Fruit fly (Drosophila melanogaster) Kc167 (cell line): ENCODE measurements around the gene Akr1B.

Experiments used
- Myc ChIP-seq: fragments of >200 bp; optimal IDR thresholded peaks from 2 replicates; lab custom pipeline; 2017; ENCODE audit warnings: missing external identifiers
- Sin3A ChIP-seq: fragments of >200 bp; optimal IDR thresholded peaks from 2 replicates; lab custom pipeline; 2018; ENCODE audit warnings: missing external identifiers
- insv ChIP-seq: fragments of >200 bp; optimal IDR thresholded peaks from 3 replicates; lab custom pipeline; 2018; ENCODE audit warnings: missing external identifiers
- psq ChIP-seq: fragments of >200 bp; optimal IDR thresholded peaks from 2 replicates; lab custom pipeline; 2017; ENCODE audit warnings: missing external identifiers
- ttk ChIP-seq: sonication (Bioruptor generic); optimal IDR thresholded peaks from 2 replicates; lab custom pipeline; 2017; ENCODE audit warnings: missing external identifiers

DNA sequence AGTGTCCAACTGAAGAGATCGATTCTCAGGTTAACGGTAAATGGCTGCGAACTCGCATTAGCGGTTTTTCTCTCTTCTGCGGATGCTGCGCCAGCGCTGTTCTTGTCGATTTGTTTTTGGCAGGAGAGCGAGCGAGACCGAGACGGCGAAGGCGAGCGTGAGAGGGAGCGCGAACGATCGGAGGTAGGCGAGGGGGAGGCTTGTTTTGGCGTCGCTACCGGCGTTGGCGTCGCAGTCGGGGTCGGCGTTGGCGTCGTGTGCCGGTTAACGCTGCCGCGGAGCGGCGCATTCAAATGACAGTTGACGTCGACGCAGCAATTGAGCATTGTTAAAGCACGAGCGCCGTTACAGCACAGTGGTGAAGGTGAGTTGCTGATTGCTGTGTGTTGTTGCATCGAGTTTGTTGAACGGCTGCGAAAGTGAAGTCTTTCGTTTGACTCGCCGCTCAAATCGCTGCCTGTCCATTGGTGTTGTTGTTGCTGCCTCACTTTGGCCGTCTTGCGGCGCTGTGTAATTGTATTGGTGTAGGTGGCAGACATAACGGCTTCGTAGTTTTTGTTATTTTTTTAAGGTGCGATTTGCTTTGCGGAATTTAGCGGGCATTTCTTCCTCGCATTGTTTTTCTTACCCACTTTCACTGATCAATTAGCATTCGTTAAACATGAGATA lies 37.3 kb downstream of the Akr1B start:
- no peak for TF ChIP-seq psq (lab: Kevin White, UChicago)
- no peak for TF ChIP-seq Myc (lab: Kevin White, UChicago)
- no peak for TF ChIP-seq Sin3A (lab: Kevin White, UChicago)
- TF ChIP-seq insv (lab: Kevin White, UChicago), result no peak
- TF ChIP-seq ttk (lab: Kevin White, UChicago), result no peak
